Fruit fly (Drosophila melanogaster) whole organism, embryonic: ENCODE measurements around the gene CG17230.
A peak's percentile ranks its signal among the peaks of the same experiment; 100 is the strongest.

Experiments
- Aef1 ChIP-seq: fragments of 200-800 bp; sonication (Bioruptor generic); IDR thresholded peaks from 3 replicates; pipeline ENCODE4 v1.3.6; 2022; ENCODE audit warnings: missing biosample characterization, missing genetic modification characterization
- Blimp-1 ChIP-seq: fragments of 200-800 bp; sonication (Bioruptor generic); optimal IDR thresholded peaks from 3 replicates; lab custom pipeline; 2018; ENCODE audit warnings: missing biosample characterization, missing genetic modification characterization, mild to moderate bottlenecking, moderate library complexity, missing genetic modification reagents
- BtbVII ChIP-seq: fragments of 200-800 bp; sonication (Bioruptor generic); optimal IDR thresholded peaks from 3 replicates; lab custom pipeline; 2017; ENCODE audit warnings: missing biosample characterization, mild to moderate bottlenecking, missing genetic modification characterization
- CG10366 ChIP-seq: fragments of 200-800 bp; sonication (Bioruptor generic); IDR thresholded peaks from 2 replicates; pipeline ENCODE4 v1.3.6; 2022; ENCODE audit warnings: missing biosample characterization, missing genetic modification characterization
- CG10565 ChIP-seq: fragments of 200-800 bp; sonication (Bioruptor generic); optimal IDR thresholded peaks from 3 replicates; lab custom pipeline; 2016; ENCODE audit warnings: missing biosample characterization, mild to moderate bottlenecking, missing genetic modification characterization
- CG11093 ChIP-seq: fragments of 200-800 bp; sonication (Bioruptor generic); IDR thresholded peaks from 3 replicates; pipeline ENCODE4 v1.3.6; 2022; ENCODE audit warnings: missing biosample characterization, missing genetic modification characterization
- CG12769 ChIP-seq: fragments of 200-800 bp; sonication (Bioruptor generic); optimal IDR thresholded peaks from 2 replicates; lab custom pipeline; 2019; ENCODE audit warnings: missing biosample characterization, mild to moderate bottlenecking, missing genetic modification characterization, moderate library complexity
- CG12942 ChIP-seq: fragments of 200-800 bp; sonication (Bioruptor generic); optimal IDR thresholded peaks from 3 replicates; lab custom pipeline; 2016; ENCODE audit warnings: missing biosample characterization, missing genetic modification characterization
- CG13296 ChIP-seq: fragments of 200-800 bp; sonication (Bioruptor generic); optimal IDR thresholded peaks from 3 replicates; lab custom pipeline; 2018; ENCODE audit warnings: missing biosample characterization, mild to moderate bottlenecking, missing genetic modification characterization
- CG13894 ChIP-seq: fragments of 200-800 bp; sonication (Bioruptor generic); optimal IDR thresholded peaks from 3 replicates; lab custom pipeline; 2018; ENCODE audit warnings: missing biosample characterization, mild to moderate bottlenecking, missing genetic modification characterization, moderate library complexity
- CG15514 ChIP-seq: fragments of 200-800 bp; sonication (Bioruptor generic); optimal IDR thresholded peaks from 3 replicates; lab custom pipeline; 2017; ENCODE audit warnings: missing biosample characterization, missing genetic modification characterization, mild to moderate bottlenecking, moderate library complexity, missing genetic modification reagents
- CG1602 ChIP-seq: fragments of 200-800 bp; sonication (Bioruptor generic); optimal IDR thresholded peaks from 3 replicates; lab custom pipeline; 2016; ENCODE audit warnings: missing biosample characterization, missing genetic modification characterization
- CG17359 ChIP-seq: fragments of 200-800 bp; sonication (Bioruptor generic); optimal IDR thresholded peaks from 3 replicates; lab custom pipeline; 2018; ENCODE audit warnings: missing biosample characterization, mild to moderate bottlenecking, missing genetic modification characterization, moderate library complexity
- CG2712 ChIP-seq: fragments of 200-800 bp; optimal IDR thresholded peaks from 3 replicates; lab custom pipeline; 2019; ENCODE audit warnings: missing biosample characterization, mild to moderate bottlenecking, missing genetic modification characterization, moderate library complexity
- CG3847 ChIP-seq: fragments of 200-800 bp; sonication (Bioruptor generic); IDR thresholded peaks from 2 replicates; pipeline ENCODE4 v1.3.6; 2022; ENCODE audit warnings: missing biosample characterization, missing genetic modification characterization
- CG5180 ChIP-seq: fragments of 200-800 bp; sonication (Bioruptor generic); optimal IDR thresholded peaks from 3 replicates; lab custom pipeline; 2017; ENCODE audit warnings: missing biosample characterization, missing genetic modification characterization, mild to moderate bottlenecking, moderate library complexity, missing genetic modification reagents
- CG6654 ChIP-seq: fragments of 200-800 bp; sonication (Bioruptor generic); optimal IDR thresholded peaks from 2 replicates; lab custom pipeline; 2017; ENCODE audit warnings: missing biosample characterization, mild to moderate bottlenecking, missing genetic modification characterization
- CG7357 ChIP-seq: fragments of 200-800 bp; sonication (Bioruptor generic); IDR thresholded peaks from 3 replicates; pipeline ENCODE4 v1.3.6; 2022; ENCODE audit warnings: missing biosample characterization, missing genetic modification characterization
- CG7839 ChIP-seq: fragments of 200-800 bp; sonication (Bioruptor generic); optimal IDR thresholded peaks from 3 replicates; lab custom pipeline; 2018; ENCODE audit warnings: missing biosample characterization, mild to moderate bottlenecking, missing genetic modification characterization, moderate library complexity
- CG8924 ChIP-seq: fragments of 200-800 bp; optimal IDR thresholded peaks from 3 replicates; lab custom pipeline; 2019; ENCODE audit warnings: missing biosample characterization, mild to moderate bottlenecking, missing genetic modification characterization, moderate library complexity
- CG9817 ChIP-seq: fragments of 200-800 bp; sonication (Bioruptor generic); optimal IDR thresholded peaks from 2 replicates; lab custom pipeline; 2018; ENCODE audit warnings: missing biosample characterization, mild to moderate bottlenecking, missing genetic modification characterization, moderate library complexity
- CG9932 ChIP-seq: fragments of 200-800 bp; sonication (Bioruptor generic); IDR thresholded peaks from 2 replicates; pipeline ENCODE4 v1.3.6; 2022; ENCODE audit warnings: missing biosample characterization, missing genetic modification characterization
- Camta ChIP-seq: fragments of 200-800 bp; sonication (Bioruptor generic); optimal IDR thresholded peaks from 2 replicates; lab custom pipeline; 2016; ENCODE audit warnings: missing biosample characterization, missing genetic modification characterization
- D19A ChIP-seq: fragments of 200-800 bp; optimal IDR thresholded peaks from 3 replicates; lab custom pipeline; 2019; ENCODE audit warnings: missing biosample characterization, mild to moderate bottlenecking, missing genetic modification characterization, moderate library complexity
- Dp ChIP-seq: fragments of 200-800 bp; sonication (Bioruptor generic); optimal IDR thresholded peaks from 2 replicates; lab custom pipeline; 2018; ENCODE audit warnings: missing biosample characterization, mild to moderate bottlenecking, missing genetic modification characterization, moderate library complexity
- Elba2 ChIP-seq: fragments of 200-800 bp; sonication (Bioruptor generic); optimal IDR thresholded peaks from 3 replicates; lab custom pipeline; 2016; ENCODE audit warnings: missing biosample characterization, missing genetic modification characterization
- Fer1 ChIP-seq: fragments of 200-800 bp; sonication (Bioruptor generic); optimal IDR thresholded peaks from 2 replicates; lab custom pipeline; 2017; ENCODE audit warnings: missing biosample characterization, mild to moderate bottlenecking, missing genetic modification characterization
- H15 ChIP-seq: fragments of 200-800 bp; sonication (Bioruptor generic); IDR thresholded peaks from 3 replicates; pipeline ENCODE4 v1.3.6; 2022; ENCODE audit warnings: missing biosample characterization, missing genetic modification characterization
- Hmx ChIP-seq: fragments of 200-800 bp; sonication (Bioruptor generic); optimal IDR thresholded peaks from 2 replicates; lab custom pipeline; 2016; ENCODE audit warnings: missing biosample characterization, missing genetic modification characterization
- Hr3 ChIP-seq: fragments of 200-800 bp; sonication (Bioruptor generic); optimal IDR thresholded peaks from 3 replicates; lab custom pipeline; 2016; ENCODE audit warnings: missing biosample characterization, missing genetic modification characterization
- Mad ChIP-seq: fragments of 200-800 bp; sonication (Bioruptor generic); optimal IDR thresholded peaks from 2 replicates; lab custom pipeline; 2016; ENCODE audit warnings: missing biosample characterization, missing genetic modification characterization
- NC2α ChIP-seq: fragments of 200-800 bp; sonication (Bioruptor generic); optimal IDR thresholded peaks from 2 replicates; lab custom pipeline; 2016; ENCODE audit warnings: missing biosample characterization, missing genetic modification characterization
- NFAT ChIP-seq: fragments of 200-800 bp; sonication (Bioruptor generic); IDR thresholded peaks from 2 replicates; pipeline ENCODE4 v1.3.6; 2022; ENCODE audit warnings: missing biosample characterization, missing genetic modification characterization
- Sox102F ChIP-seq: fragments of 200-800 bp; sonication (Bioruptor generic); optimal IDR thresholded peaks from 2 replicates; lab custom pipeline; 2018; ENCODE audit warnings: missing biosample characterization, mild to moderate bottlenecking, missing genetic modification characterization, moderate library complexity
- ato ChIP-seq: fragments of 200-800 bp; sonication (Bioruptor generic); IDR thresholded peaks from 2 replicates; pipeline ENCODE4 v1.3.6; 2022; ENCODE audit warnings: missing biosample characterization, missing genetic modification characterization; ENCODE audit not compliant: partially characterized antibody
- az2 ChIP-seq: fragments of 200-800 bp; sonication (Bioruptor generic); optimal IDR thresholded peaks from 3 replicates; lab custom pipeline; 2016; ENCODE audit warnings: missing biosample characterization, missing genetic modification characterization
- btn ChIP-seq: fragments of 200-800 bp; sonication (Bioruptor generic); optimal IDR thresholded peaks from 2 replicates; lab custom pipeline; 2016; ENCODE audit warnings: missing biosample characterization, missing genetic modification characterization
- cas ChIP-seq: fragments of 200-800 bp; sonication (Bioruptor generic); IDR thresholded peaks from 2 replicates; pipeline ENCODE4 v1.3.6; 2022; ENCODE audit warnings: missing biosample characterization, missing genetic modification characterization
- caup ChIP-seq: fragments of 200-800 bp; sonication (Bioruptor generic); optimal IDR thresholded peaks from 3 replicates; lab custom pipeline; 2017; ENCODE audit warnings: missing biosample characterization, mild to moderate bottlenecking, missing genetic modification characterization, moderate library complexity; ENCODE audit not compliant: severe bottlenecking
- chm ChIP-seq: fragments of 200-800 bp; sonication (Bioruptor generic); IDR thresholded peaks from 2 replicates; pipeline ENCODE4 v1.3.6; 2022; ENCODE audit warnings: missing biosample characterization, missing genetic modification characterization
- crol ChIP-seq: fragments of 200-800 bp; sonication (Bioruptor generic); IDR thresholded peaks from 2 replicates; pipeline ENCODE4 v1.3.6; 2022; ENCODE audit warnings: missing biosample characterization, missing genetic modification characterization
- ems ChIP-seq: fragments of 200-800 bp; sonication (Bioruptor generic); optimal IDR thresholded peaks from 3 replicates; lab custom pipeline; 2016; ENCODE audit warnings: missing biosample characterization, missing genetic modification characterization
- esg ChIP-seq: fragments of 200-800 bp; sonication (Bioruptor generic); conservative IDR thresholded peaks from 2 replicates; pipeline ENCODE4 v1.3.6; 2022; ENCODE audit warnings: missing biosample characterization, missing genetic modification characterization
- gsb ChIP-seq: fragments of 200-800 bp; sonication (Bioruptor generic); IDR thresholded peaks from 2 replicates; pipeline ENCODE4 v1.3.6; 2022; ENCODE audit warnings: missing biosample characterization, missing genetic modification characterization
- jumu ChIP-seq: fragments of 200-800 bp; sonication (Bioruptor generic); optimal IDR thresholded peaks from 3 replicates; lab custom pipeline; 2016; ENCODE audit warnings: missing biosample characterization, missing genetic modification characterization
- kay ChIP-seq: fragments of 200-800 bp; sonication (Bioruptor generic); optimal IDR thresholded peaks from 2 replicates; lab custom pipeline; 2016; ENCODE audit warnings: missing biosample characterization, missing genetic modification characterization
- sd ChIP-seq: fragments of 200-800 bp; sonication (Bioruptor generic); optimal IDR thresholded peaks from 3 replicates; lab custom pipeline; 2018; ENCODE audit warnings: missing biosample characterization, mild to moderate bottlenecking, missing genetic modification characterization, moderate library complexity
- sisA ChIP-seq: fragments of 200-800 bp; sonication (Bioruptor generic); IDR thresholded peaks from 2 replicates; pipeline ENCODE4 v1.3.6; 2022; ENCODE audit warnings: missing biosample characterization, missing genetic modification characterization
- tgo ChIP-seq: fragments of 200-800 bp; sonication (Bioruptor generic); IDR thresholded peaks from 3 replicates; pipeline ENCODE4 v1.3.6; 2022; ENCODE audit warnings: missing biosample characterization, missing genetic modification characterization

Gene CG17230

DNA sequence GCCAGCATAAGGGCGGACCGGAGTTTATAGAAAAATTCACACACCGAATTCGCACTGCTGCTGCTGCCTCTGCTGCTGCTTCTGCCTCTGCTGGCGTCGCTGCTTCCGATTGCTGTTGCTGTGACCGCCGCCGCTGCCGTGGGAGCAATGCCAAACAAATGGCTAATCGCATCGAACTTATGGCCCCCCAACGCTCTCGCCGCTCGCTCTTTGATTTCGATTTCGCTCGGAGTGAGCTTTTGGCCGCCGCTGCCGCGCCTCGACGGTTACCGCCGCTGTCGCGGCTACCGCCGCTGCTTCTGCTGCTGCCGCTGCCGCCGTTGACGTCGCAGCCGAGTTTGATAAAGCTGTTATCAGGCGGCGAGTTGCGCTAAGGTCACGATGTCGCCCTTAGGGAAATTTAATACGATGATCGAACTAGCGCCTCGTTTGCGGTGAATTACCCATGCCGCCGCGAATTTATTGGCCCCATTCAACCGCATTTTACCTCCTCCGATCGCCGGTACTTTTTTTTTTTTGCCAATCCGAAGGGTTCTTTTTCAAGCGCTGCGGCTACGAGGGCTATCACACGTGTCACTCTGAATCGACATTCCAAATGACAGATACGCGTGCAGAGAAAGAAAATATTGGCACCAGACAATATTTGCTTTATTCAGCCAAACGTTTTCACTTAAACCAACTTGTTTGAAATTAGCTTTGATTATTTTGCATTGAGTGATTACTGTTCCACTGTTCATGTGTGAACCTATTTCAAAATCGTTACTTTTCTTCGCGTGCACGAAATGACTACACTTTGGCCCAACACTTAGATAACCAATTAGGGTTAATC, 20.7 kb downstream of the CG17230 start (continued):
- peak; percentile 74 for TF ChIP-seq caup (GFP tag; lab: Kevin White, UChicago)
- peak; percentile 59 for TF ChIP-seq BtbVII (GFP tag; lab: Kevin White, UChicago)
- peak; percentile 64 for TF ChIP-seq sisA (GFP tag; lab: Robert Waterston, UW)
- peak; percentile 65 for TF ChIP-seq kay (GFP tag; lab: Kevin White, UChicago)
- TF ChIP-seq CG11093 (GFP tag; lab: Robert Waterston, UW): peak; percentile 59; the same call in 2 of the 3 replicates
- peak; percentile 21 for TF ChIP-seq NC2α (GFP tag; lab: Kevin White, UChicago)
- peak; percentile 71 for TF ChIP-seq NFAT
- peak; percentile 68 for TF ChIP-seq chm (GFP tag; lab: Robert Waterston, UW)
- TF ChIP-seq CG3847: peak; percentile 81
- peak; percentile 80 for TF ChIP-seq H15 (GFP tag; lab: Robert Waterston, UW)
- peak; percentile 63 for TF ChIP-seq CG7357 (GFP tag; lab: Robert Waterston, UW)
- TF ChIP-seq Aef1: peak; percentile 86
- TF ChIP-seq CG7839 (tag; lab: Kevin White, UChicago): peak; percentile 76
- TF ChIP-seq CG9817: peak; percentile 59
- TF ChIP-seq gsb (GFP tag; lab: Robert Waterston, UW): peak; percentile 83
- no peak for TF ChIP-seq CG6654 (GFP tag; lab: Kevin White, UChicago)
- peak; percentile 92 for TF ChIP-seq CG12769 (tag; lab: Kevin White, UChicago)
- TF ChIP-seq CG10366 (GFP tag; lab: Robert Waterston, UW): peak; percentile 77
- TF ChIP-seq D19A (tag; lab: Kevin White, UChicago): peak; percentile 18
- TF ChIP-seq CG15514: peak; percentile 61
- TF ChIP-seq sd (tag; lab: Kevin White, UChicago): peak; percentile 88
- TF ChIP-seq CG13894 (tag; lab: Kevin White, UChicago): peak; percentile 21
- TF ChIP-seq ems (GFP tag; lab: Kevin White, UChicago): peak; percentile 58
- TF ChIP-seq CG10565: no peak
- TF ChIP-seq Mad (GFP tag; lab: Kevin White, UChicago): peak; percentile 40
- peak; percentile 52 for TF ChIP-seq CG13296
- TF ChIP-seq tgo (GFP tag; lab: Robert Waterston, UW): peak; percentile 85
- TF ChIP-seq ato: no peak
- TF ChIP-seq CG17359: peak; percentile 63
- no peak for TF ChIP-seq Hmx (GFP tag; lab: Kevin White, UChicago)
- TF ChIP-seq Hr3: peak; percentile 46
- TF ChIP-seq Sox102F (GFP tag; lab: Kevin White, UChicago): peak; percentile 65
- peak; percentile 62; the same call in 1 of the 2 replicates for TF ChIP-seq cas (GFP tag; lab: Robert Waterston, UW)
- TF ChIP-seq CG12942 (GFP tag; lab: Kevin White, UChicago): peak; percentile 29
- TF ChIP-seq CG5180 (GFP tag; lab: Kevin White, UChicago): peak; percentile 9
- TF ChIP-seq crol: no peak
- peak; percentile 66 for TF ChIP-seq jumu
- no peak for TF ChIP-seq Dp (GFP tag; lab: Kevin White, UChicago)
- peak; percentile 53 for TF ChIP-seq Fer1 (GFP tag; lab: Kevin White, UChicago)
- TF ChIP-seq CG1602 (GFP tag; lab: Kevin White, UChicago): peak; percentile 33
- peak; percentile 48 for TF ChIP-seq CG8924 (tag; lab: Kevin White, UChicago)
- TF ChIP-seq CG2712 (tag; lab: Kevin White, UChicago): peak; percentile 58
- TF ChIP-seq CG9932: peak; percentile 75
- TF ChIP-seq Blimp-1 (GFP tag; lab: Kevin White, UChicago): peak; percentile 64
- TF ChIP-seq esg (GFP tag; lab: Robert Waterston, UW): peak; percentile 78
- TF ChIP-seq Camta: peak; percentile 56
- no peak for TF ChIP-seq btn (GFP tag; lab: Kevin White, UChicago)
- TF ChIP-seq Elba2: no peak
- TF ChIP-seq az2 (GFP tag; lab: Kevin White, UChicago): peak; percentile 38
